Fruit fly (Drosophila melanogaster): ENCODE measurements around the gene CG31815.

CG31815 gene

dm6 chr2L:16656692-16657109, 51.1 kb downstream of the CG31815 start:
- no peak for TF ChIP-seq noc (tag; optimal IDR thresholded peaks at IDR 0.05)

Measured in whole organism, larva.